Worm (Caenorhabditis elegans) whole organism, L3 larva: ENCODE data around the gene rei-2.

ENCODE experiments used
- ama-1 ChIP-seq: fragments of 150-350 bp; optimal IDR thresholded peaks from 2 replicates; lab custom pipeline; 2018
- egl-5 ChIP-seq: fragments of 150-350 bp; optimal IDR thresholded peaks from 2 replicates; lab custom pipeline; 2017; ENCODE audit warnings: missing biosample characterization, missing genetic modification reagents, missing genetic modification characterization, inconsistent platforms
- elt-2 ChIP-seq: sonication (generic microtip); optimal IDR thresholded peaks from 2 replicates; lab custom pipeline; 2016; ENCODE audit warnings: missing genetic modification reagents, mild to moderate bottlenecking, missing genetic modification characterization, missing compliant biosample characterization
- fkh-10 ChIP-seq: sonication (generic microtip); optimal IDR thresholded peaks from 2 replicates; lab custom pipeline; 2017; ENCODE audit warnings: missing biosample characterization, missing genetic modification reagents, missing genetic modification characterization
- mdl-1 ChIP-seq: fragments of 150-350 bp; optimal IDR thresholded peaks from 2 replicates; lab custom pipeline; 2014; ENCODE audit warnings: missing biosample characterization, missing genetic modification characterization
- nhr-12 ChIP-seq: fragments of 150-350 bp; optimal IDR thresholded peaks from 2 replicates; lab custom pipeline; 2014; ENCODE audit warnings: missing biosample characterization, missing genetic modification characterization
- snpc-4 ChIP-seq: fragments of 150-350 bp; optimal IDR thresholded peaks from 2 replicates; lab custom pipeline; 2014; ENCODE audit warnings: missing biosample characterization, missing genetic modification characterization
- tbx-2 ChIP-seq: sonication (generic microtip); optimal IDR thresholded peaks from 2 replicates; lab custom pipeline; 2016; ENCODE audit warnings: mild to moderate bottlenecking, missing genetic modification characterization, missing compliant biosample characterization

DNA sequence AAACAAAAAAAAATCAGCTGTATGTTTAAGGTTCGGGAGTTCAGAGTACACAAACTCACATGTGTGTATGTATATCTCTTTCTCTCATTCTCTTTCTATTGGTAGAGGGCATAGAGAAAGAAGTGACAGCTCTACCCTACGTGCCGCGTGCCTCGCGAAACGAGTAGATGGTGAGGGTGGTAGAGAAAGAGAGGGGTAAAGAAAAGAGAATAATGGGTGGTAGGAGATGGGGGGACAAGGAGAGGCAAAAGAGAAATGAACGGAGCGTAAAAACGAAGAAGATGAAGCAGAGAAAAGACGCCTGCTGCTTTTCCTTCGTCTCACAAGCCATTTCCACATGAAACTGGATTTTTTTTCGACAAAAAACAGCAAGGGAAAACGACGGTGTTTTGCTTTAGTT lies 5.2 kb upstream of the rei-2 start:
- peak; percentile 98 for TF ChIP-seq egl-5
- peak; percentile 84 for TF ChIP-seq snpc-4 (tag; lab: Kevin White, UChicago)
- TF ChIP-seq tbx-2 (tag; lab: Kevin White, UChicago): peak; percentile 72
- peak; percentile 93 for TF ChIP-seq mdl-1 (tag; lab: Kevin White, UChicago)
- TF ChIP-seq fkh-10 (GFP tag; lab: Kevin White, UChicago): peak; percentile 79
- TF ChIP-seq ama-1 (lab: Kevin White, UChicago): peak; percentile 72
- TF ChIP-seq nhr-12: no peak
- TF ChIP-seq elt-2 (tag; lab: Kevin White, UChicago): peak; percentile 80
